Worm (Caenorhabditis elegans): ENCODE data around the gene Y75B8A.33.

- TF ChIP-seq mdl-1 (tag; optimal IDR thresholded peaks at IDR 0.05) (no peak), ceh-82 (tag; optimal IDR thresholded peaks at IDR 0.05) (no peak), nhr-11 (tag; optimal IDR thresholded peaks at IDR 0.05) (no peak), ama-1 (optimal IDR thresholded peaks at IDR 0.05) (no peak), nhr-237 (tag; optimal IDR thresholded peaks at IDR 0.05) (no peak), sma-3 (GFP tag; optimal IDR thresholded peaks at IDR 0.05) (no peak)
Measured at ce11 chrIII:12331300-12331699, 35.9 kb downstream of the Y75B8A.33 start.

All from whole organism, L2 larva.